Worm (Caenorhabditis elegans): ENCODE results near the gene srh-270.

srh-270 gene

DNA sequence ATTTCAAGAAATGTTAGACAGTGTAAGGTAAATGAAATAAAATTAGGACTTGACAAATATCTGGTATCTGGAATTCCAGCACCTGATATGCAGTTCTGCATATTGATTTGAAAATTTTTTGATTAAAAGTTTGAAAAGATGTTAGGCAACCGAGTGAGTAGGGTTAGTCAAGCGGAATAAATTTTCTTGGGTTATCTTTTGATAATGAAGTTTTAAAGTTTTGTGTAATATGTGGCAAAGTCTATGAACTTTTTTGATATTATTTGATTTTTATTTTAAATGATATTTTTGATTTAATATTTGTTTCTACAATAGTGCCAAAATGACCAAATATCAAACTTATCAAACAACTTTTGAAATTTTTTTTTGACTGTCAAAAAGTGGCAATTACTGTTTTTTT is 8.1 kb upstream of the srh-270 start, which contains the start of gene srh-241:
Gene srh-241, minus strand, starts transcription at position 101 of the 400 bp plus-strand sequence.
- TF ChIP-seq nhr-28 (tag; optimal IDR thresholded peaks at IDR 0.05) (no peak), F49E8.2 (tag; optimal IDR thresholded peaks at IDR 0.05; ENCODE audit: borderline replicate concordance) (no peak), skn-1 (tag; optimal IDR thresholded peaks at IDR 0.05) (no peak), madf-9 (GFP tag; conservative IDR thresholded peaks at IDR 0.05) (no peak), F26F4.8 (GFP tag; conservative IDR thresholded peaks at IDR 0.05) (no peak), attf-4 (tag; optimal IDR thresholded peaks at IDR 0.05) (no peak), ceh-32 (tag; optimal IDR thresholded peaks at IDR 0.05; ENCODE audit: poor library complexity) (no peak), Y105C5A.15 (GFP tag; IDR thresholded peaks at IDR 0.05) (no peak), lin-38 (GFP tag; IDR thresholded peaks at IDR 0.05) (no peak), nhr-6 (tag; optimal IDR thresholded peaks at IDR 0.05) (no peak), lin-39 (tag; optimal IDR thresholded peaks at IDR 0.05) (no peak), vab-7 (GFP tag; IDR thresholded peaks at IDR 0.05) (no peak), egl-43 (GFP tag; IDR thresholded peaks at IDR 0.05) (no peak), unc-130 (GFP tag; optimal IDR thresholded peaks at IDR 0.05) (no peak), dpl-1 (GFP tag; optimal IDR thresholded peaks at IDR 0.05) (no peak), nhr-25 (tag; optimal IDR thresholded peaks at IDR 0.05; ENCODE audit: borderline replicate concordance, insufficient read depth) (no peak), lin-1 (GFP tag; IDR thresholded peaks at IDR 0.05) (no peak)

DNA sequence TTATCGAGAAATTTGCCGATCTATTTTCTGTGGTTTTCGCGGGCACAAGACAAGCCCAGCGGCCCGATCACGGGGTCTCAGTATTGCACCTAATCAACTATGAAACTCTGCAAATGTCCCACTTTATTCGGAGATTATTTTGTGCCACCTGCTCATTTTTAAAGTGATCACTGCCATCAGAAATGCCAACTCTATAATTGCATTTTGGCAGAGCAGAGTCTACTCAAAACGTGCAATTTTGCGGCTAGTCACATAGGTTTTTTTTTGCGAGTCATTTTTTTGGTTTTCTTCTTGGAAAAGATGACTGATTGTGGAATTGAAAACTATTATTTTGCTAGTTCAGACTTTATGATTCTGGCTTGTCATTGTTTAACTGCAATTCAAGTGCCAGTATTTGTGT is 3.5 kb upstream of the srh-270 start, which contains the start of gene srh-240:
Gene srh-240, plus strand, starts transcription at position 301 of the 400 bp plus-strand sequence.
- TF ChIP-seq unc-130 (GFP tag; optimal IDR thresholded peaks at IDR 0.05) (no peak), zfp-3 (GFP tag; conservative IDR thresholded peaks at IDR 0.05) (no peak), nhr-10 (tag; optimal IDR thresholded peaks at IDR 0.05) (no peak), cey-2 (tag; optimal IDR thresholded peaks at IDR 0.05; ENCODE audit: borderline replicate concordance, insufficient read depth) (no peak), lsy-2 (tag; optimal IDR thresholded peaks at IDR 0.05) (no peak), dpl-1 (GFP tag; optimal IDR thresholded peaks at IDR 0.05) (no peak), nhr-25 (tag; optimal IDR thresholded peaks at IDR 0.05; ENCODE audit: borderline replicate concordance, insufficient read depth) (no peak), nhr-6 (tag; optimal IDR thresholded peaks at IDR 0.05) (no peak), duxl-1 (tag; optimal IDR thresholded peaks at IDR 0.05; ENCODE audit: poor library complexity) (no peak), hif-1 (tag; optimal IDR thresholded peaks at IDR 0.05) (no peak)

DNA sequence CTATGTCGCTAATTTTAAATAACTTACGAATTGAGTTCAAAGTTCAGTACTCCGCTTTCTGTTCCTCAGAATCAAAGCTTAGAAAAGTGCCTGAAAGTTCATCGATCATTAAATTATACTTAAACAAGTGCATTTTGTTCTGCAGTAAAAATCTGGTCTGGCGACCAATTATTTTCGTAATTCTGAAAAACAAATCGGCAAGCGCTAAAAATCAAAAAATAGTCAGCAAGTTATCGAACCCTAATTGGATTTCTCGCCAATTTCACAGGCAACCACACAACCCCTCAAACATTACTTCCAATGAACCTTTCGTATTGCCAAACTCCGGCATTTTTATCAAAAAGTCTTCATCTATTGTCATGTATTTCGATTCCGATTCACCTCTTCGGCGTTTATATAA is 1.6 kb upstream of the srh-270 start, which contains the start of gene srh-272:
Gene srh-272, plus strand, starts transcription at position 301 of the 400 bp plus-strand sequence.
- TF ChIP-seq skn-1 (tag; optimal IDR thresholded peaks at IDR 0.05): no peak
- TF ChIP-seq mep-1 (tag; optimal IDR thresholded peaks at IDR 0.05): no peak
- no peak for TF ChIP-seq sdz-12 (GFP tag; optimal IDR thresholded peaks at IDR 0.05)
- TF ChIP-seq ZK546.5 (tag; optimal IDR thresholded peaks at IDR 0.05): no peak
- no peak for TF ChIP-seq dmd-8 (GFP tag; IDR thresholded peaks at IDR 0.05)
- no peak for TF ChIP-seq saeg-2 (GFP tag; IDR thresholded peaks at IDR 0.05)
- no peak for TF ChIP-seq lin-1 (GFP tag; IDR thresholded peaks at IDR 0.05)
- no peak for TF ChIP-seq madf-5 (GFP tag; IDR thresholded peaks at IDR 0.05)
- no peak for TF ChIP-seq hmg-1.1 (GFP tag; IDR thresholded peaks at IDR 0.05)
- no peak for TF ChIP-seq vab-7 (GFP tag; IDR thresholded peaks at IDR 0.05)
- TF ChIP-seq nhr-42 (GFP tag; IDR thresholded peaks at IDR 0.05): no peak
- TF ChIP-seq daf-16 (GFP tag; optimal IDR thresholded peaks at IDR 0.05): no peak
- TF ChIP-seq daf-16 (tag; optimal IDR thresholded peaks at IDR 0.05): no peak
- no peak for TF ChIP-seq Y105C5A.15 (GFP tag; IDR thresholded peaks at IDR 0.05)
- TF ChIP-seq daf-19 (GFP tag; conservative IDR thresholded peaks at IDR 0.05): no peak
- no peak for TF ChIP-seq Y48G9A.11 (GFP tag; IDR thresholded peaks at IDR 0.05)
- no peak for TF ChIP-seq pha-4 (GFP tag; IDR thresholded peaks at IDR 0.05)
- no peak for TF ChIP-seq pha-4 (tag; optimal IDR thresholded peaks at IDR 0.05)
- TF ChIP-seq zfp-3 (GFP tag; conservative IDR thresholded peaks at IDR 0.05): no peak
- no peak for TF ChIP-seq tag-97 (GFP tag; IDR thresholded peaks at IDR 0.05)
- no peak for TF ChIP-seq daf-8 (GFP tag; IDR thresholded peaks at IDR 0.05)
